Fruit fly (Drosophila melanogaster): ENCODE measurements around the gene CG13023.

The CG13023 gene

DNA sequence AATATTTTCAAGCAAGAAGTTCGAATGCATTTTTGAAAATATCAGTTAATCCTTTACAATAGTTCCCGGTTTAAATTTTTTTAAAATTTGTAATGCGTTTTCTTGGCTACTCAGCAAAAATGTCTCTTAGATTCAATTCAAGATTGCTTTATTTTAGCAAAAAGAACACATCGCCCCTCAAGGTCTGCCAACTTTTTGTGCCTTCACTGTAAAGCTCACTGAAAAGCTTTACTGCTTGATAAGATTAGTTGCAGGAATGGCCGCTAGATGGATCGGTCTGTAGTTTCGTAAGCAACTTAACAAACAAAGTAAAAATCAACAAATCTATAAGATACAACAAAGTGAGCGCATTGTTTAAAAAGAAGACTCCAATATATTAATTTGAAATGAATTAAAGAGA lies 43.2 kb downstream of the CG13023 start:
- no peak for TF ChIP-seq pfk (GFP tag; optimal IDR thresholded peaks at IDR 0.05)
- no peak for TF ChIP-seq gro (GFP tag; optimal IDR thresholded peaks at IDR 0.05)
- TF ChIP-seq CG17361 (GFP tag; IDR thresholded peaks at IDR 0.05), result no peak
- no peak for TF ChIP-seq Ets97D (GFP tag; optimal IDR thresholded peaks at IDR 0.05)
- no peak for TF ChIP-seq CG9727 (GFP tag; optimal IDR thresholded peaks at IDR 0.05)
- peak; percentile 1 for TF ChIP-seq CG2120 (GFP tag; optimal IDR thresholded peaks at IDR 0.05)
- TF ChIP-seq CG17385 (GFP tag; optimal IDR thresholded peaks at IDR 0.05), result no peak
- no peak for TF ChIP-seq CG31224 (GFP tag; IDR thresholded peaks at IDR 0.05)
- TF ChIP-seq phol (tag; optimal IDR thresholded peaks at IDR 0.05), result no peak
- TF ChIP-seq Doc2 (GFP tag; IDR thresholded peaks at IDR 0.05), result no peak
- TF ChIP-seq so (GFP tag; IDR thresholded peaks at IDR 0.05), result no peak
- no peak for TF ChIP-seq CG3163 (GFP tag; optimal IDR thresholded peaks at IDR 0.05)
- TF ChIP-seq CG12219 (GFP tag; optimal IDR thresholded peaks at IDR 0.05), result no peak
- no peak for TF ChIP-seq ind (GFP tag; optimal IDR thresholded peaks at IDR 0.05)
- TF ChIP-seq CG3407 (GFP tag; optimal IDR thresholded peaks at IDR 0.05), result no peak
- TF ChIP-seq H2.0 (GFP tag; IDR thresholded peaks at IDR 0.05), result no peak
- no peak for TF ChIP-seq gcm (GFP tag; optimal IDR thresholded peaks at IDR 0.05)
- peak; percentile 98 for TF ChIP-seq CG10979 (tag; optimal IDR thresholded peaks at IDR 0.05)
- TF ChIP-seq lab (GFP tag; optimal IDR thresholded peaks at IDR 0.05), result no peak
- no peak for TF ChIP-seq zf30C (GFP tag; optimal IDR thresholded peaks at IDR 0.05)
- no peak for TF ChIP-seq CG14710 (tag; optimal IDR thresholded peaks at IDR 0.05)
- TF ChIP-seq cg (GFP tag; optimal IDR thresholded peaks at IDR 0.05), result no peak
- TF ChIP-seq Adf1 (GFP tag; IDR thresholded peaks at IDR 0.05), result no peak
- TF ChIP-seq chif (GFP tag; optimal IDR thresholded peaks at IDR 0.05), result no peak
- TF ChIP-seq CG15011 (GFP tag; optimal IDR thresholded peaks at IDR 0.05), result no peak
- TF ChIP-seq CG34422 (GFP tag; IDR thresholded peaks at IDR 0.05), result no peak
- TF ChIP-seq CG13775 (GFP tag; optimal IDR thresholded peaks at IDR 0.05), result no peak
- no peak for TF ChIP-seq Gug (GFP tag; IDR thresholded peaks at IDR 0.05)
- TF ChIP-seq tx (GFP tag; optimal IDR thresholded peaks at IDR 0.05), result no peak
- no peak for TF ChIP-seq en (GFP tag; optimal IDR thresholded peaks at IDR 0.05)
- TF ChIP-seq CG12744 (GFP tag; optimal IDR thresholded peaks at IDR 0.05), result no peak
- TF ChIP-seq MBD-R2 (GFP tag; IDR thresholded peaks at IDR 0.05), result no peak
- TF ChIP-seq Deaf1 (tag; optimal IDR thresholded peaks at IDR 0.05), result peak; percentile 1
- TF ChIP-seq run (tag; optimal IDR thresholded peaks at IDR 0.05), result no peak
- TF ChIP-seq CG4328 (GFP tag; optimal IDR thresholded peaks at IDR 0.05), result no peak
- TF ChIP-seq CG10431 (GFP tag; optimal IDR thresholded peaks at IDR 0.05), result no peak
- no peak for TF ChIP-seq knrl (GFP tag; IDR thresholded peaks at IDR 0.05; ENCODE audit: partially characterized antibody)
- TF ChIP-seq CG14014 (GFP tag; IDR thresholded peaks at IDR 0.05), result no peak
- TF ChIP-seq sr (GFP tag; IDR thresholded peaks at IDR 0.05), result no peak
- no peak for TF ChIP-seq Antp (GFP tag; optimal IDR thresholded peaks at IDR 0.05)
- no peak for TF ChIP-seq CG12299 (tag; optimal IDR thresholded peaks at IDR 0.05)
- TF ChIP-seq chn (GFP tag; optimal IDR thresholded peaks at IDR 0.05), result no peak
- TF ChIP-seq CG13424 (tag; optimal IDR thresholded peaks at IDR 0.05), result no peak
- no peak for TF ChIP-seq CG13123 (GFP tag; optimal IDR thresholded peaks at IDR 0.05)
- no peak for TF ChIP-seq ara (GFP tag; IDR thresholded peaks at IDR 0.05)
- TF ChIP-seq Med (GFP tag), result peak; percentile 70
- no peak for TF ChIP-seq CG4282 (GFP tag; optimal IDR thresholded peaks at IDR 0.05)
- no peak for TF ChIP-seq Bteb2 (GFP tag; optimal IDR thresholded peaks at IDR 0.05)
- no peak; the same call in 1 of the 2 replicates for TF ChIP-seq amos (GFP tag; IDR thresholded peaks at IDR 0.05; ENCODE audit: partially characterized antibody)
- no peak for TF ChIP-seq Optix (GFP tag; IDR thresholded peaks at IDR 0.05)
- no peak for TF ChIP-seq CG18476 (GFP tag; optimal IDR thresholded peaks at IDR 0.05)
- no peak for TF ChIP-seq dpn (GFP tag; optimal IDR thresholded peaks at IDR 0.05)
- TF ChIP-seq Fer1 (GFP tag; optimal IDR thresholded peaks at IDR 0.05), result no peak
